Worm (Caenorhabditis elegans) whole organism, L2 larva: ENCODE data around the gene F55B11.7.

ENCODE experiments used
- F13H6.1 ChIP-seq: sonication (generic microtip); optimal IDR thresholded peaks from 2 replicates; lab custom pipeline; 2016; ENCODE audit warnings: missing genetic modification characterization, missing compliant biosample characterization
- R02D3.7 ChIP-seq: fragments of 150-350 bp; optimal IDR thresholded peaks from 2 replicates; lab custom pipeline; 2014; ENCODE audit warnings: missing biosample characterization, missing genetic modification characterization
- ZK546.5 ChIP-seq: sonication (generic microtip); optimal IDR thresholded peaks from 2 replicates; lab custom pipeline; 2017; ENCODE audit warnings: missing biosample characterization, missing genetic modification characterization
- alr-1 ChIP-seq: fragments of 150-350 bp; optimal IDR thresholded peaks from 2 replicates; lab custom pipeline; 2014; ENCODE audit warnings: missing biosample characterization, missing genetic modification characterization
- aly-2 ChIP-seq: fragments of 150-350 bp; optimal IDR thresholded peaks from 2 replicates; lab custom pipeline; 2014; ENCODE audit warnings: missing biosample characterization, missing genetic modification characterization
- blmp-1 ChIP-seq: sonication (generic microtip); optimal IDR thresholded peaks from 2 replicates; lab custom pipeline; 2017; ENCODE audit warnings: missing genetic modification characterization, mild to moderate bottlenecking, missing compliant biosample characterization, antibody characterized with exemption, moderate library complexity; ENCODE audit not compliant: insufficient read depth
- ceh-16 ChIP-seq: fragments of 150-350 bp; optimal IDR thresholded peaks from 2 replicates; lab custom pipeline; 2014; ENCODE audit warnings: missing biosample characterization, missing genetic modification characterization
- ceh-82 ChIP-seq: fragments of 150-350 bp; optimal IDR thresholded peaks from 2 replicates; lab custom pipeline; 2014; ENCODE audit warnings: missing biosample characterization, missing genetic modification characterization
- crh-2 ChIP-seq: sonication (generic microtip); optimal IDR thresholded peaks from 2 replicates; lab custom pipeline; 2017; ENCODE audit warnings: missing biosample characterization, missing genetic modification characterization
- egl-27 ChIP-seq: sonication (generic microtip); optimal IDR thresholded peaks from 3 replicates; lab custom pipeline; 2017; ENCODE audit warnings: missing biosample characterization, missing genetic modification reagents, missing genetic modification characterization
- elt-1 ChIP-seq: fragments of 150-350 bp; optimal IDR thresholded peaks from 2 replicates; lab custom pipeline; 2014; ENCODE audit warnings: missing biosample characterization, missing genetic modification characterization
- elt-3 ChIP-seq: sonication (generic microtip); optimal IDR thresholded peaks from 2 replicates; lab custom pipeline; 2017; ENCODE audit warnings: missing biosample characterization, missing genetic modification characterization
- fos-1 ChIP-seq: fragments of 150-350 bp; optimal IDR thresholded peaks from 2 replicates; lab custom pipeline; 2014; ENCODE audit warnings: missing biosample characterization, missing genetic modification characterization
- gmeb-1 ChIP-seq: fragments of 150-350 bp; optimal IDR thresholded peaks from 2 replicates; lab custom pipeline; 2014; ENCODE audit warnings: missing biosample characterization, missing genetic modification characterization
- lin-11 ChIP-seq: fragments of 150-350 bp; sonication (generic microtip); optimal IDR thresholded peaks from 2 replicates; lab custom pipeline; 2014; ENCODE audit warnings: missing biosample characterization, missing genetic modification characterization, inconsistent platforms, mixed read lengths
- lin-13 ChIP-seq: fragments of 150-350 bp; optimal IDR thresholded peaks from 2 replicates; lab custom pipeline; 2014; ENCODE audit warnings: missing biosample characterization, missing genetic modification reagents, missing genetic modification characterization
- lin-39 ChIP-seq: fragments of 150-350 bp; optimal IDR thresholded peaks from 2 replicates; lab custom pipeline; 2014; ENCODE audit warnings: missing biosample characterization, missing genetic modification reagents, missing genetic modification characterization
- mdl-1 ChIP-seq, 2 experiments: fragments of 150-350 bp in 1 of 2; sonication (generic microtip) in 1 of 2; optimal IDR thresholded peaks; 2 replicates each; lab custom pipeline; 2017; ENCODE audit warnings: missing biosample characterization in 2 of 2, missing genetic modification characterization in 2 of 2
- nhr-10 ChIP-seq: sonication (generic microtip); optimal IDR thresholded peaks from 2 replicates; lab custom pipeline; 2017; ENCODE audit warnings: missing biosample characterization, missing genetic modification characterization
- nhr-11 ChIP-seq: fragments of 150-350 bp; optimal IDR thresholded peaks from 2 replicates; lab custom pipeline; 2014; ENCODE audit warnings: missing biosample characterization, missing genetic modification characterization
- nhr-12 ChIP-seq: fragments of 150-350 bp; optimal IDR thresholded peaks from 2 replicates; lab custom pipeline; 2014; ENCODE audit warnings: missing biosample characterization, missing genetic modification characterization
- nhr-129 ChIP-seq: fragments of 150-350 bp; optimal IDR thresholded peaks from 2 replicates; lab custom pipeline; 2014; ENCODE audit warnings: missing biosample characterization, missing genetic modification characterization
- nhr-21 ChIP-seq: fragments of 150-350 bp; optimal IDR thresholded peaks from 2 replicates; lab custom pipeline; 2014; ENCODE audit warnings: missing biosample characterization, missing genetic modification characterization
- nhr-237 ChIP-seq: fragments of 150-350 bp; optimal IDR thresholded peaks from 2 replicates; lab custom pipeline; 2014; ENCODE audit warnings: missing biosample characterization, missing genetic modification characterization
- nhr-25 ChIP-seq: fragments of 150-350 bp; sonication (generic microtip); optimal IDR thresholded peaks from 3 replicates; lab custom pipeline; 2014; ENCODE audit warnings: missing biosample characterization, missing genetic modification characterization
- nhr-6 ChIP-seq: fragments of 150-350 bp; optimal IDR thresholded peaks from 2 replicates; lab custom pipeline; 2014; ENCODE audit warnings: missing biosample characterization, missing genetic modification characterization
- nhr-77 ChIP-seq: fragments of 150-350 bp; optimal IDR thresholded peaks from 2 replicates; lab custom pipeline; 2014; ENCODE audit warnings: missing biosample characterization, missing genetic modification characterization
- peb-1 ChIP-seq: fragments of 150-350 bp; optimal IDR thresholded peaks from 2 replicates; lab custom pipeline; 2014; ENCODE audit warnings: missing biosample characterization, missing genetic modification characterization
- sem-4 ChIP-seq: fragments of 150-350 bp; optimal IDR thresholded peaks from 2 replicates; lab custom pipeline; 2014; ENCODE audit warnings: missing biosample characterization, missing genetic modification reagents, missing genetic modification characterization
- skn-1 ChIP-seq: sonication (generic microtip); optimal IDR thresholded peaks from 2 replicates; lab custom pipeline; 2017; ENCODE audit warnings: missing biosample characterization, missing genetic modification characterization
- snpc-4 ChIP-seq: fragments of 150-350 bp; optimal IDR thresholded peaks from 2 replicates; lab custom pipeline; 2014; ENCODE audit warnings: missing biosample characterization, missing genetic modification characterization
- unc-39 ChIP-seq: fragments of 150-350 bp; optimal IDR thresholded peaks from 2 replicates; lab custom pipeline; 2014; ENCODE audit warnings: missing biosample characterization, missing genetic modification characterization
- unc-55 ChIP-seq: fragments of 150-350 bp; sonication (generic microtip); optimal IDR thresholded peaks from 3 replicates; lab custom pipeline; 2014; ENCODE audit warnings: missing biosample characterization, missing genetic modification reagents, missing genetic modification characterization
- zag-1 ChIP-seq: fragments of 150-350 bp; optimal IDR thresholded peaks from 2 replicates; lab custom pipeline; 2014; ENCODE audit warnings: missing biosample characterization, missing genetic modification characterization
- ztf-1 ChIP-seq: fragments of 200-800 bp; sonication (Bioruptor generic); conservative IDR thresholded peaks from 2 replicates; pipeline ENCODE4 v1.3.6; 2022; ENCODE audit warnings: missing genetic modification characterization, missing compliant biosample characterization
- ztf-4 ChIP-seq: fragments of 150-350 bp; optimal IDR thresholded peaks from 2 replicates; lab custom pipeline; 2014; ENCODE audit warnings: missing biosample characterization, missing genetic modification characterization

Gene F55B11.7

DNA sequence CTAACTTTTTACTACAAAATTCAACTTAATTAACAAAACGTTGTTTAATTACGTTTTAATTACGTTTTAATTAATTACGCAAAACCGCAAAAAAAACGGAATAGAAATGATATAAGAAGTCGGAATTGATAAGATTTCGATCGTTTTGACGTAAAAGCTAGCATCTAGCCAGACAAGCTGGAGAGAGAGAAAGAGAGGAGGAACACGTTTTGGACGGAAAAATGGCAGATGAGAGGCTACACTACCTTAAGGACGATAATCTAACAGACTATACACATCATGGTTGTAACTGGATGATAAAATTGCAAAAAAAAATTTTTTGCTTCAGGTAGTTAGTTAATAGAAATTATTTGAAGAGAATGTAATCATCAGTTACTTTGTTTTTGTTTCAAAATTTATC, 37.6 kb downstream of the F55B11.7 start:
- no peak for TF ChIP-seq sem-4 (tag; lab: Kevin White, UChicago)
- TF ChIP-seq unc-55 (GFP tag; lab: Kevin White, UChicago): no peak
- no peak for TF ChIP-seq elt-3
- no peak for TF ChIP-seq nhr-129 (tag; lab: Kevin White, UChicago)
- TF ChIP-seq ztf-4 (tag; lab: Kevin White, UChicago): no peak
- no peak for TF ChIP-seq aly-2 (tag; lab: Kevin White, UChicago)
- TF ChIP-seq ceh-82 (tag; lab: Kevin White, UChicago): no peak
- TF ChIP-seq ztf-1 (GFP tag; lab: Robert Waterston, UW): no peak
- no peak for TF ChIP-seq egl-27
- no peak for TF ChIP-seq nhr-77 (tag; lab: Kevin White, UChicago)
- no peak for TF ChIP-seq nhr-25 (tag; lab: Kevin White, UChicago)
- TF ChIP-seq blmp-1: no peak

DNA sequence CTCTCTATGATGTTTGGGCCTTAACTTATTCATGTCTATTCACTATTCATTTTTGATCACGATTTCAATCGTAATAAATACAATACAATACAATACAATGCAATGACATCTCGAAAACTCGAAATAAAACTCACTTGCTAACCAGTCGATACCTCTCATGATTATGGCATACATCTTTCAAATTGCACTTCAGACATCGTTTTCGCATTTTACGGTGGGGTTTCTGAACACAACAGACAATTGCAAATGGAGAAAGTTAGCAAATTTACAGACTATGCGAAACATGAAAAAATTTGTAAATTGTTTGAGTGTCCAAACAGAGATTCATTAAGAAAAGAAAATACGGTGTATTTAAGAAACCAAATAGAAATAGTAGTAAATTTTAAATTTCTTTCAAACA, 38.4 kb downstream of the F55B11.7 start, which contains the start of gene paqr-3:
Gene paqr-3, minus strand, starts transcription at position 210 of the 400 bp plus-strand sequence.
- TF ChIP-seq mdl-1 (tag; optimal IDR thresholded peaks at IDR 0.05; lab: Kevin White, UChicago) (no peak), nhr-6 (tag; lab: Kevin White, UChicago) (no peak), ceh-16 (tag; lab: Kevin White, UChicago) (no peak), crh-2 (no peak), egl-27 (no peak), nhr-12 (tag; lab: Kevin White, UChicago) (no peak), zag-1 (tag; lab: Kevin White, UChicago) (no peak)

DNA sequence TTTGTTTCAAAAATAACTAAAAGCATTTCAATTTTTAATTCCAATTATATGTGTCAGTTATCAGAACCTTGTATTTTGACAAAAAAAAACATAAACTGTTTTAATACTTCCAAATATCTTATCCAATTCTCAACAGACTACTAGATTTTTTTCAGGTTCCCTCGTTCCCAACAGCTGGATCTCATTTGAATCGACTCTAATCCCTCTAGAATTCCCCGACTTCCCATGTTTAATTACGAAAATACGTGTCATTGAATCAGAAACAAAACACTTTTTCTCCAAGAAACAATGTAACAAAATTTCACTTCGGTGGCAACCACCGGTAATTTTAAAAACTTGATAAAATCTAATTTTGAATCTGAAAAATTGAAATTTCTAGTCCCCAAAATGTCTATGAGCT, 42.6 kb downstream of the F55B11.7 start:
- TF ChIP-seq nhr-6 (tag; lab: Kevin White, UChicago) (no peak), skn-1 (tag; lab: Kevin White, UChicago) (no peak), lin-39 (no peak), fos-1 (tag; lab: Kevin White, UChicago) (no peak), lin-11 (tag; lab: Kevin White, UChicago) (no peak), unc-39 (tag; lab: Kevin White, UChicago) (no peak), crh-2 (no peak), alr-1 (tag; lab: Kevin White, UChicago) (no peak), nhr-25 (tag; lab: Kevin White, UChicago) (no peak), elt-3 (no peak), snpc-4 (tag; lab: Kevin White, UChicago) (no peak), nhr-10 (tag; lab: Kevin White, UChicago) (no peak), F13H6.1 (no peak), egl-27 (no peak), ZK546.5 (tag; lab: Kevin White, UChicago) (no peak), lin-13 (GFP tag; lab: Kevin White, UChicago) (no peak), nhr-77 (tag; lab: Kevin White, UChicago) (no peak)

DNA sequence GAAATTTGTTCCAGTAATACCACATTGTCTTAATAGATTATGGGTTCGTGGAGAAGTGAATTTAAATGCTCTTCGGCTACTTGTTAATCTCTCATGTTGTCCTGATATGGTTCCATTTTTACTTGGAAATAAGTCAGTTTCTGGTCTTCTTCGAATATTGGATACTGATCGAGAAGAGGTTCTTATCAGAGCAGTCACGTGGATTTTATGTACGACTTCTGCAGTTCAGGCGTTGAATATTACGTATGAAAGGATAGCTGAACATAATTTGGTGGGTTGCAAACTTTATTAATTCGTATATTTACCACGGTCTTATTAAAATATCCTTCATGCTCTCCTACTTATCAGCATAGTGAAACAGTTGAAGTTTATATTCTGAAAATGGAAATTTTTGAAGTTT, 44.0 kb downstream of the F55B11.7 start:
- TF ChIP-seq nhr-25 (tag; lab: Kevin White, UChicago) (no peak), blmp-1 (no peak), aly-2 (tag; lab: Kevin White, UChicago) (no peak), elt-3 (no peak), F13H6.1 (no peak), nhr-11 (tag; lab: Kevin White, UChicago) (no peak), gmeb-1 (no peak), nhr-77 (tag; lab: Kevin White, UChicago) (no peak), lin-11 (tag; lab: Kevin White, UChicago) (no peak), nhr-237 (tag; lab: Kevin White, UChicago) (no peak), snpc-4 (tag; lab: Kevin White, UChicago) (no peak), skn-1 (tag; lab: Kevin White, UChicago) (no peak), R02D3.7 (tag; lab: Kevin White, UChicago) (no peak), lin-39 (no peak), alr-1 (tag; lab: Kevin White, UChicago) (no peak), elt-1 (tag; lab: Kevin White, UChicago) (no peak), zag-1 (tag; lab: Kevin White, UChicago) (no peak), sem-4 (tag; lab: Kevin White, UChicago) (no peak), peb-1 (tag; lab: Kevin White, UChicago) (no peak), nhr-21 (tag; lab: Kevin White, UChicago) (no peak)
